Fruit fly (Drosophila melanogaster): ENCODE results near the gene CG42750.

Gene CG42750

DNA sequence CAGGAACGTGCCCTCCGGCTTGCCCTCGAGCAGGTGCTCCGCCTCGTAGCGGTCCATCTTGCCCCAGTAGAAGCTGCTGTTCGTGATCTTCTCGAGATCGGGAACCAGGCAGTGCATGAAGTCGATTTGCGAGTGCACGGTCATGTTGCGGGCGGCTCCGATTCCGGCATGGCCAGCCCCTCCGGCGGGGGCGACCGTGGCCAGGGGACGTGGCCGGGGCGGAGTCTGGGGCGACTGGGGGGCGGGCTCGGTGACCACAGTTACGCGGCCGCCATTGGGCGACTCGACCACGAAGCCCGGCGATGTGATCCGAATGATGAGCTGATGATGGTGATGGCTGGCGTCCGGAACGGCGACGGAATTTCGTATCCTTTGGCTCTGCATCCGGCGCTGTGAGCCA lies 135.0 kb downstream of the CG42750 start:
- TF ChIP-seq CG14655 (GFP tag; optimal IDR thresholded peaks at IDR 0.05) (no peak), CG12605 (GFP tag; IDR thresholded peaks at IDR 0.05) (no peak), Pif1B (GFP tag; optimal IDR thresholded peaks at IDR 0.05) (no peak), gl (tag; optimal IDR thresholded peaks at IDR 0.05) (no peak), CG13204 (GFP tag; optimal IDR thresholded peaks at IDR 0.05) (no peak), CG32121 (GFP tag; IDR thresholded peaks at IDR 0.05) (no peak), D1 (tag; optimal IDR thresholded peaks at IDR 0.05) (no peak), Snoo (tag; optimal IDR thresholded peaks at IDR 0.05) (no peak), CG8301 (tag; optimal IDR thresholded peaks at IDR 0.05) (no peak), CG10348 (GFP tag; IDR thresholded peaks at IDR 0.05) (no peak), Pif1A (GFP tag; optimal IDR thresholded peaks at IDR 0.05) (no peak), CG9948 (tag; optimal IDR thresholded peaks at IDR 0.05) (no peak), CG34367 (tag; optimal IDR thresholded peaks at IDR 0.05) (no peak), Ets98B (GFP tag; IDR thresholded peaks at IDR 0.05) (no peak), fd96Ca (GFP tag; IDR thresholded peaks at IDR 0.05) (no peak), CG8159 (tag; optimal IDR thresholded peaks at IDR 0.05) (no peak)

DNA sequence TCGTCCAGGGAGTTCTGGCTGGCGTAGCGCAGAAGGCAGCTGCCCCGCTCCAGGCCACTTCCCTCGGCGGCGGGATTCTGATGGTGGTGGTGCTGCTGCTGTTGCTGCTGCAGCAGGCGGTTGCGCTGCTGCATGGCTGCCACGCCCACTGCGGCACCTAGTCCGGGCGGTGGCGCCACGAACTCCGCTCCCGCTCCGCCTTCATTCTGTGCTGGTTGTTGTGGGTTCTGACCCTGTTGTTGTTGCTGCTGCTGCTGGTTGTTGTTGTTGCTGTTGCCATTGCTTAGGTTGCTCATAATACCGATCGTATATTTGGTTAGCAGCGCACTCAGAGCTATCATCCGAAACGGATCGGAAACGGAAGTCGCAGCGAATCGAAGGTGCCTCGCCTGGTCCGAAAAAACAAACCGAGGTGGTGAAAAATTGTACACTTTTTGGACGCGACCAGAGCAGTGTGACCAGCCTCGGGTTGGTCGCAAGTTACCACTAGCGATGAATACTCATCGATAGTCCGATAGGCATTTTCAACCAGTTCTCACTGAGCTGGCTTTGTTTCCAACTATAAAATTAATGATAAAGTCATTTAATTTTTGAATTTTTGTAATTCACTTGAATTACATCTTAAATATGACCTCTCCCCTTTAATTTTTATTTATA lies 137.9 kb downstream of the CG42750 start, which contains the start of gene kel:
Gene kel (minus strand): TSS at position 493 of the 657 bp plus-strand sequence.
- TF ChIP-seq CG15710 (tag; optimal IDR thresholded peaks at IDR 0.05) (no peak), CG17806 (tag; optimal IDR thresholded peaks at IDR 0.05) (no peak), CG4496 (GFP tag; IDR thresholded peaks at IDR 0.05) (no peak), fd96Ca (GFP tag; IDR thresholded peaks at IDR 0.05) (0 out of 3 replicates have a peak, but pooled peaks have one; percentile 34), CG10348 (GFP tag; IDR thresholded peaks at IDR 0.05) (no peak), Pif1B (GFP tag; optimal IDR thresholded peaks at IDR 0.05) (no peak), CG12605 (GFP tag; IDR thresholded peaks at IDR 0.05) (no peak), CG8301 (tag; optimal IDR thresholded peaks at IDR 0.05) (no peak), Snoo (tag; optimal IDR thresholded peaks at IDR 0.05) (peak; percentile 31), CG32121 (GFP tag; IDR thresholded peaks at IDR 0.05) (no peak), CG9948 (tag; optimal IDR thresholded peaks at IDR 0.05) (no peak), CG14655 (GFP tag; optimal IDR thresholded peaks at IDR 0.05) (no peak), CG8159 (tag; optimal IDR thresholded peaks at IDR 0.05) (no peak), Pif1A (GFP tag; optimal IDR thresholded peaks at IDR 0.05) (no peak), D1 (tag; optimal IDR thresholded peaks at IDR 0.05) (peak; percentile 85), gl (tag; optimal IDR thresholded peaks at IDR 0.05) (peak; percentile 33), EcR (GFP tag; optimal IDR thresholded peaks at IDR 0.05) (peak; percentile 19), CG34367 (tag; optimal IDR thresholded peaks at IDR 0.05) (no peak), rn (GFP tag; IDR thresholded peaks at IDR 0.05) (no peak), CG13204 (GFP tag; optimal IDR thresholded peaks at IDR 0.05) (no peak), Ets98B (GFP tag; IDR thresholded peaks at IDR 0.05) (no peak; the same call in 1 of the 2 replicates)

DNA sequence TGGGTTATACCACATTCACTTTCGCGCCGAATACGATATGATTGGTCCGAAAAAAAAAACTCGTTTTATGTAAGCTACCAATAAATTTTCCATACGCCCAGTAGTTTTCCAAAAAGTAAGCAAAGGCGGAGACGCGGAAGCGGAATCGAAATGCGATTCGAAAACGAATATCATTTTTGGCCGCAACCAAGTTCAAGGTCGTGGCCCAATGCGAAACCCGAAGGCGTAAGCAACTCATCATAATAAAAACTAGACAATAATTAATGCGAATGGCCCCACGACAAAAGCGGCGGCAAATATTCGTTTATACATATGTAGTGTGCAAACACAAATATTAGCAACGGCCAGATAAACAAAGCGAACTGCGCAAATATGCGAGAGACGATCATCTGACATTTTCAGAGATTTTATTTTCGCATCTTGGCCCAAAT lies 139.1 kb downstream of the CG42750 start:
- TF ChIP-seq CG8301 (tag; optimal IDR thresholded peaks at IDR 0.05) = no peak
- no peak for TF ChIP-seq rn (GFP tag; IDR thresholded peaks at IDR 0.05)
- no peak; the same call in 2 of the 3 replicates for TF ChIP-seq CG4496 (GFP tag; IDR thresholded peaks at IDR 0.05)
- no peak for TF ChIP-seq CG13204 (GFP tag; optimal IDR thresholded peaks at IDR 0.05)
- no peak for TF ChIP-seq fd96Ca (GFP tag; IDR thresholded peaks at IDR 0.05)
- no peak for TF ChIP-seq Ets98B (GFP tag; IDR thresholded peaks at IDR 0.05)
- no peak for TF ChIP-seq CG34367 (tag; optimal IDR thresholded peaks at IDR 0.05)
- no peak for TF ChIP-seq CG15710 (tag; optimal IDR thresholded peaks at IDR 0.05)

DNA sequence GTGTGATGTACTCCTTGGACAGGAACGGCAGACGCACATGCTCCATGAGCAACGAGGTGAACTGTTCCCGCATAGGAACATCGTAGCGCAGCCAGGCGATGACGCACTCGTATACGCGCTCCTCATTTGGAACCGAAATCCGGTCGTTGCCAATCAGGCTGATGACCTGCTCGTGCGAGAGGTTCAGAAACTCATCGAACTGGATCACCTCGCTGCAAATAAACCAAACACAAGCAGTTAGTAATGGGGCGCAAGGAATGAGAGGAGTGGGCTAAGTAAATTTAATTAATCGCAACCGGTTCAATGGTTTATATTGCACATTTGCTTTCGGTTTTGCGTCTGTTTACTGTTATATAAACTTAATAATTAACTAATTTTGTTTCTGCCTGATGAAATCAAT lies 141.0 kb downstream of the CG42750 start:
- TF ChIP-seq EcR (GFP tag; optimal IDR thresholded peaks at IDR 0.05) (peak; percentile 93), CG12605 (GFP tag; IDR thresholded peaks at IDR 0.05) (no peak)

DNA sequence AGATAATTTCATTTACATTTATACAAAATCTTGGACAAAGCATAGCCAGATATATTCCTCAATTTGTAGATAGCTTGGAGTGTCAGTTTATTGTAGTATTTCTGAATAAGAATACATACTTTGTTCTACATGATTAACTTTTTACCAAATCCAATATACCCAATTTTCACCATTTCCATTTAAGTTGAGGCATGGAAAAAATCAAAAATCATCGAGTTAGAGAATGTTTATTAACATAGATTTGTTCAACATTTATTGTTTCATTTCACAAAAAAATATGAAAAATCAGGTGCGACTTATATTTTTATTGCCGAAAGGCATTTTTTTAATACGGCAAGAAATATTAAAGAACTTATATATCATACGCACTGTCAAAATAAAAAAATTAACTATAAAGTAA lies 149.9 kb downstream of the CG42750 start, which contains the start of gene Grl36b:
Gene Grl36b (minus strand): TSS at position 101 of the 400 bp plus-strand sequence.
- no peak for TF ChIP-seq CG15710 (tag; optimal IDR thresholded peaks at IDR 0.05)
- no peak for TF ChIP-seq CG32121 (GFP tag; IDR thresholded peaks at IDR 0.05)
- no peak for TF ChIP-seq CG4496 (GFP tag; IDR thresholded peaks at IDR 0.05)
- no peak for TF ChIP-seq CG13204 (GFP tag; optimal IDR thresholded peaks at IDR 0.05)
- no peak for TF ChIP-seq CG34367 (tag; optimal IDR thresholded peaks at IDR 0.05)
- TF ChIP-seq CG8159 (tag; optimal IDR thresholded peaks at IDR 0.05) = no peak
- no peak for TF ChIP-seq D1 (tag; optimal IDR thresholded peaks at IDR 0.05)

DNA sequence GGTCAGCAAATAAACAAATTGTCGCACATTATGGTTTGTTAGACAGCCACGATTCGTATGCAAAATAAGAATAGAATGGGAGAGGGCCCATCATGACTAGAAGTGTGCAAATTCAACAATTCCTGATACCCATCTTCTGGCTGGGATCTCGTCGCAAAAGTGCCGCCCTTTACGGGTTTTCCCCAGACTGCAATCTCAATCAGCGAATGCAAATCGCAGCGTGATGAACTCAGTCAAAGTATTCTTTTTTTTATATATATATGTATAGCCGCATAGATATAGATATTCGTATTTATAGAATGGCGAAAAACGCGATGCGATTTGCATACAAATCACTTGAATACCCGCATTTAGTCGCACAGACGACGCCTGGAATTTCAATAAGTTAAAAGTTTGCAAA lies 152.7 kb downstream of the CG42750 start:
- TF ChIP-seq CG4496 (GFP tag; IDR thresholded peaks at IDR 0.05) (no peak), CG32121 (GFP tag; IDR thresholded peaks at IDR 0.05) (no peak), CG8301 (tag; optimal IDR thresholded peaks at IDR 0.05) (no peak), CG13204 (GFP tag; optimal IDR thresholded peaks at IDR 0.05) (no peak), rn (GFP tag; IDR thresholded peaks at IDR 0.05) (no peak), CG15710 (tag; optimal IDR thresholded peaks at IDR 0.05) (no peak), Ets98B (GFP tag; IDR thresholded peaks at IDR 0.05) (no peak), CG34367 (tag; optimal IDR thresholded peaks at IDR 0.05) (no peak), CG17806 (tag; optimal IDR thresholded peaks at IDR 0.05) (no peak), Pif1A (GFP tag; optimal IDR thresholded peaks at IDR 0.05) (no peak), D1 (tag; optimal IDR thresholded peaks at IDR 0.05) (no peak), CG9948 (tag; optimal IDR thresholded peaks at IDR 0.05) (no peak), CG10348 (GFP tag; IDR thresholded peaks at IDR 0.05) (no peak), Snoo (tag; optimal IDR thresholded peaks at IDR 0.05) (no peak), CG12605 (GFP tag; IDR thresholded peaks at IDR 0.05) (no peak), Pif1B (GFP tag; optimal IDR thresholded peaks at IDR 0.05) (no peak), CG14655 (GFP tag; optimal IDR thresholded peaks at IDR 0.05) (no peak), CG8159 (tag; optimal IDR thresholded peaks at IDR 0.05) (no peak)
